Worm (Caenorhabditis elegans) whole organism, L1 larva: ENCODE results near the gene srpa-68.

ENCODE experiments used
- ceh-82 ChIP-seq, 3 experiments: fragments of 150-350 bp in 1 of 3; sonication (generic microtip) in 2 of 3; optimal IDR thresholded peaks; 2 replicates each; lab custom pipeline; 2014 to 2017; ENCODE audit warnings: missing biosample characterization in 3 of 3, missing genetic modification characterization in 3 of 3
- efl-1 ChIP-seq, 4 experiments: fragments of 150-350 bp; optimal IDR thresholded peaks in 3 of 4; peaks in 1 of 4; 1 replicate in 1 of 4; 2 replicates in 3 of 4; lab custom pipeline; 2014; ENCODE audit warnings: missing biosample characterization in 2 of 4, missing genetic modification characterization in 2 of 4, missing genetic modification reagents in 2 of 4
- pqm-1 ChIP-seq: sonication (generic microtip); optimal IDR thresholded peaks from 3 replicates; lab custom pipeline; 2017; ENCODE audit warnings: missing biosample characterization, missing genetic modification characterization
- tbx-2 ChIP-seq: sonication (generic microtip); optimal IDR thresholded peaks from 2 replicates; lab custom pipeline; 2016; ENCODE audit warnings: missing genetic modification characterization, missing compliant biosample characterization

DNA sequence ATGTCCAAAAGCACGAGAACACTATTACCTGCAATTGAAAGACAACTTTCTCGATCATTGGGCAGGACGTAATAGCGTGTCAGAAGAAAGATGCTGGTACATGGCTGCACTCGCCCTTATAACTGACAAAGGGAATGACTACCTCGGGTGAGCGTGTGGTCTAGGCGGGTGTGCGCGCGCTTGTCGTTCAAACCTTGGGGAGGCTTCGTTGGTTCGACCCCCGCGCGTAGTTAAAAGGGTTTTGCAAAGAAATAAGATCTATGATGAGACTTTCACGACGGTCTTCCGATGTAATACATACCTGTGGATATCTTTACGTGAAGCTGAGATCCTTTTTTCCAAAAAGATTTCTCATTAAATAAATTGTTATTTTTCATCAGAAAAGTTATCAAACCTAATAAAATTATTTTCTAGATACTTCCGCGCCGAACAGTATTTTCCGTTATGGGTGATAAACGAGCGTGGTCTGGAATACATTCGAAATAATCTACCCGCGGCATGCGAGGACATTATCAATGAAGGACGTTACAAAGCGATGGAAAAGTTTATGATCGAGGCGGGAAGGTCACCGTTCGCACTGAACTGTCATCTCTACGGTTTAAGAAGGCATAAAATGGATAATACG, 12.1 kb upstream of the srpa-68 start:
- peak; percentile 69 to 88 (median 84) for TF ChIP-seq ceh-82 (tag; optimal IDR thresholded peaks at IDR 0.05; lab: Kevin White, UChicago)
- peak; percentile 82 for TF ChIP-seq tbx-2 (tag; lab: Kevin White, UChicago)
- TF ChIP-seq efl-1 (optimal IDR thresholded peaks at IDR 0.05; lab: Kevin White, UChicago): peak; percentile 69 to 73
- peak; percentile 52 to 97 for TF ChIP-seq efl-1 (GFP tag; optimal IDR thresholded peaks at IDR 0.05 in 1 of 2; lab: Kevin White, UChicago)
- TF ChIP-seq pqm-1 (tag; lab: Kevin White, UChicago): peak; percentile 80
